Worm (Caenorhabditis elegans) whole organism, mixed stage, embryonic: ENCODE measurements around the gene F55C12.2.

Experiments used
- blmp-1 ChIP-seq: fragments of 150-350 bp; optimal IDR thresholded peaks from 2 replicates; lab custom pipeline; 2014; ENCODE audit warnings: missing biosample characterization, missing genetic modification characterization
- ceh-43 ChIP-seq: fragments of 200-800 bp; sonication (Bioruptor generic); optimal IDR thresholded peaks from 2 replicates; lab custom pipeline; 2018; ENCODE audit warnings: mild to moderate bottlenecking, missing genetic modification characterization, moderate library complexity, missing compliant biosample characterization
- ceh-83 ChIP-seq: fragments of 200-800 bp; sonication (Bioruptor generic); optimal IDR thresholded peaks from 2 replicates; lab custom pipeline; 2018; ENCODE audit warnings: mild to moderate bottlenecking, missing genetic modification characterization, missing compliant biosample characterization
- ces-1 ChIP-seq: fragments of 150-350 bp; optimal IDR thresholded peaks from 2 replicates; lab custom pipeline; 2014; ENCODE audit warnings: missing biosample characterization, missing genetic modification reagents, missing genetic modification characterization
- drap-1 ChIP-seq: fragments of 200-800 bp; sonication (Bioruptor generic); optimal IDR thresholded peaks from 3 replicates; lab custom pipeline; 2018; ENCODE audit warnings: mild to moderate bottlenecking, missing genetic modification characterization, missing compliant biosample characterization
- elt-1 ChIP-seq: sonication (generic microtip); optimal IDR thresholded peaks from 2 replicates; lab custom pipeline; 2017; ENCODE audit warnings: missing genetic modification characterization, mild to moderate bottlenecking, missing compliant biosample characterization, antibody characterized with exemption, moderate library complexity, borderline replicate concordance; ENCODE audit not compliant: insufficient read depth
- elt-3 ChIP-seq: fragments of 150-350 bp; optimal IDR thresholded peaks from 2 replicates; lab custom pipeline; 2014; ENCODE audit warnings: missing biosample characterization, missing genetic modification characterization
- flh-1 ChIP-seq: fragments of 200-800 bp; sonication (Bioruptor generic); optimal IDR thresholded peaks from 2 replicates; lab custom pipeline; 2018; ENCODE audit warnings: mild to moderate bottlenecking, missing genetic modification characterization, moderate library complexity, missing compliant biosample characterization
- ham-2 ChIP-seq: fragments of 200-800 bp; sonication (Bioruptor generic); optimal IDR thresholded peaks from 2 replicates; lab custom pipeline; 2018; ENCODE audit warnings: mild to moderate bottlenecking, missing genetic modification characterization, missing compliant biosample characterization
- hlh-1 ChIP-seq: fragments of 150-350 bp; optimal IDR thresholded peaks from 2 replicates; lab custom pipeline; 2014; ENCODE audit warnings: missing biosample characterization, missing genetic modification reagents, missing genetic modification characterization
- lin-13 ChIP-seq: fragments of 150-350 bp; optimal IDR thresholded peaks from 2 replicates; lab custom pipeline; 2014; ENCODE audit warnings: missing biosample characterization, missing genetic modification characterization
- lsy-2 ChIP-seq: fragments of 150-350 bp; optimal IDR thresholded peaks from 2 replicates; lab custom pipeline; 2014; ENCODE audit warnings: missing biosample characterization, missing genetic modification characterization
- mab-5 ChIP-seq: fragments of 150-350 bp; optimal IDR thresholded peaks from 2 replicates; lab custom pipeline; 2014; ENCODE audit warnings: missing biosample characterization, missing genetic modification characterization
- mls-2 ChIP-seq: sonication (generic microtip); optimal IDR thresholded peaks from 2 replicates; lab custom pipeline; 2016; ENCODE audit warnings: mild to moderate bottlenecking, missing genetic modification characterization, moderate library complexity, missing compliant biosample characterization
- nhr-12 ChIP-seq: fragments of 150-350 bp; optimal IDR thresholded peaks from 2 replicates; lab custom pipeline; 2014; ENCODE audit warnings: missing biosample characterization, missing genetic modification characterization
- nhr-2 ChIP-seq: fragments of 150-350 bp; optimal IDR thresholded peaks from 2 replicates; lab custom pipeline; 2014; ENCODE audit warnings: missing biosample characterization, missing genetic modification characterization
- nhr-237 ChIP-seq: fragments of 150-350 bp; optimal IDR thresholded peaks from 2 replicates; lab custom pipeline; 2014; ENCODE audit warnings: missing biosample characterization, missing genetic modification characterization
- nhr-28 ChIP-seq: fragments of 150-350 bp; optimal IDR thresholded peaks from 2 replicates; lab custom pipeline; 2014; ENCODE audit warnings: missing biosample characterization, missing genetic modification characterization
- nhr-76 ChIP-seq: sonication (generic microtip); optimal IDR thresholded peaks from 2 replicates; lab custom pipeline; 2017; ENCODE audit warnings: missing biosample characterization, missing genetic modification characterization
- pha-4 ChIP-seq: fragments of 150-350 bp; optimal IDR thresholded peaks from 2 replicates; lab custom pipeline; 2018; ENCODE audit warnings: missing biosample characterization, missing genetic modification reagents, missing genetic modification characterization
- snpc-4 ChIP-seq: fragments of 150-350 bp; optimal IDR thresholded peaks from 2 replicates; lab custom pipeline; 2014; ENCODE audit warnings: missing biosample characterization, missing genetic modification characterization
- sptf-1 ChIP-seq: sonication (generic microtip); optimal IDR thresholded peaks from 2 replicates; lab custom pipeline; 2017; ENCODE audit warnings: mild to moderate bottlenecking, missing genetic modification characterization, moderate library complexity, missing compliant biosample characterization
- tbx-8 ChIP-seq: fragments of 200-800 bp; sonication (Bioruptor generic); optimal IDR thresholded peaks from 2 replicates; lab custom pipeline; 2018; ENCODE audit warnings: mild to moderate bottlenecking, missing genetic modification characterization, moderate library complexity, missing compliant biosample characterization
- unc-39 ChIP-seq: fragments of 150-350 bp; optimal IDR thresholded peaks from 2 replicates; lab custom pipeline; 2014; ENCODE audit warnings: missing biosample characterization, missing genetic modification characterization
- unc-62 ChIP-seq: fragments of 150-350 bp; optimal IDR thresholded peaks from 2 replicates; lab custom pipeline; 2014; ENCODE audit warnings: missing biosample characterization, missing genetic modification reagents, missing genetic modification characterization
- zip-8 ChIP-seq: fragments of 150-350 bp; optimal IDR thresholded peaks from 2 replicates; lab custom pipeline; 2014; ENCODE audit warnings: missing biosample characterization, missing genetic modification characterization
- ztf-11 ChIP-seq: fragments of 150-350 bp; optimal IDR thresholded peaks from 2 replicates; lab custom pipeline; 2014; ENCODE audit warnings: missing biosample characterization, missing genetic modification characterization

F55C12.2 gene

DNA sequence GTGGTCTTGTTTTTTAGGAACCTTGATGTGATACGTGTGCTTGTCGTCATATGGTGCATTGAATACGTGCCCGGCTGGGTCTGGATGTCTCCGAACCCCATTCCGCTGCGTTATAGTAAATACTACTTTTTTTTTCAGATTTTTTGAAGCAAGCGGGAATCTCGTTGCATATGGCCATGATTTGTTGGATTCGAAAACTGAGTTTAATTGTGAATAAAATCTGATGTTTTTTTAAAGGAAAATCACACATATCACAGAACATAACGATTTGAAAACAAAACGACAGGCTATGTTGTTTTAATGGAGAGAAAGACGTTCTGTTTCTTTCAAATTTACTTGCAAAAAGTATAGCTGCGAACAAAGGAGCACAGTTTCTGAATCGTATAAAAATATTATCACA is 31.2 kb upstream of the F55C12.2 start, which contains the start of the genes ZK1248.17 and H41C03.3:
Gene ZK1248.17, minus strand, starts transcription at position 101 of the 400 bp plus-strand sequence.
Gene H41C03.3, plus strand, starts transcription at position 337 of the 400 bp plus-strand sequence.
- TF ChIP-seq nhr-28 (tag; lab: Kevin White, UChicago) (no peak), mab-5 (tag; lab: Kevin White, UChicago) (no peak), tbx-8 (GFP tag; lab: Kevin White, UChicago) (no peak), nhr-237 (tag; lab: Kevin White, UChicago) (no peak), nhr-2 (tag; lab: Kevin White, UChicago) (no peak), elt-3 (tag; lab: Kevin White, UChicago) (no peak), unc-39 (tag; lab: Kevin White, UChicago) (no peak), flh-1 (GFP tag; lab: Kevin White, UChicago) (no peak)

DNA sequence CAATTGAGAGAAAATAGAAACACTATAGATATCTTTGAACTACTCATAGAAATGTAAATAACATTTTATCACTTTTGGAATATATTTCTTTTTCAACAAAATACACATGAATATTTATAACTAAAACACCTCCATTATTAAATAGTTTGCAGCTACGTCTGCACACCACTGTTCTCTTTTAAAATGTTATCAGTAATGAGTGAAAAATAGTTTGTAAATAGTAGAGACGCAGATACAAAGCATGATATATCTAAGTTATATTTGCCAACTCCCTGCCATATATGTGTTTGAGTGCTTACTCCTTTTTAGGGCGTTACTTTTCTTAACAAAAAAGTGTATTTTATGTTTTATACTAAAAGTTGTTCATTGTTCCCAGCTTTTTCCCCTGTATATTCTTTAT is 30.4 kb upstream of the F55C12.2 start:
- TF ChIP-seq nhr-237 (tag; lab: Kevin White, UChicago) (no peak), nhr-28 (tag; lab: Kevin White, UChicago) (no peak), pha-4 (no peak), snpc-4 (tag; lab: Kevin White, UChicago) (no peak), nhr-76 (tag; lab: Kevin White, UChicago) (no peak), elt-3 (tag; lab: Kevin White, UChicago) (no peak), lsy-2 (tag; lab: Kevin White, UChicago) (no peak), elt-1 (no peak), mls-2 (no peak), flh-1 (GFP tag; lab: Kevin White, UChicago) (no peak), nhr-12 (tag; lab: Kevin White, UChicago) (no peak), ceh-43 (GFP tag; lab: Kevin White, UChicago) (no peak), ztf-11 (tag; lab: Kevin White, UChicago) (no peak), ces-1 (GFP tag; lab: Kevin White, UChicago) (no peak), blmp-1 (no peak), ham-2 (GFP tag; lab: Kevin White, UChicago) (no peak), lin-13 (tag; lab: Kevin White, UChicago) (no peak), hlh-1 (no peak), zip-8 (tag; lab: Kevin White, UChicago) (no peak)

DNA sequence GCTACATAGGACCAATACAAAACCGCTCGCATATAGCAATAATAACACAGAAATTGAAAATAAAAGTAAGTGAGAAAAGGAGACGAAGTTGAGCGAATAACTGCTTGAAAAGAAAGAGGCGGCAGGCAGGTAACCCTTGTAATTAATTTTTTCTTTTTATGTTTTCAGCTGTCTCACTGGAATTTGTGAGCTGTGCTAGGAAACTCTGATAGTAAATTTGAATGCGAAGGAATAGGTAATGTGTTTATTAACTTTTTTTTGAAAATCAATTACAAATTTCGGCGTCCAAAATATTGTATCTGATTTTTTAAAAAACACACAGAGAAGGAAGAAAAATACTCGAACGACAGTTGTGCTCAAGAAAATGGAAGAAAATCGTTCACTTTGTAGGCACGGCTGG is 24.6 kb upstream of the F55C12.2 start, which contains the start of gene H41C03.2:
Gene H41C03.2, minus strand, starts transcription at position 101 of the 400 bp plus-strand sequence.
- TF ChIP-seq nhr-28 (tag; lab: Kevin White, UChicago), result no peak
- no peak for TF ChIP-seq ceh-83 (GFP tag; lab: Kevin White, UChicago)
- no peak for TF ChIP-seq elt-3 (tag; lab: Kevin White, UChicago)
- TF ChIP-seq tbx-8 (GFP tag; lab: Kevin White, UChicago), result no peak
- no peak for TF ChIP-seq ces-1 (GFP tag; lab: Kevin White, UChicago)
- no peak for TF ChIP-seq mls-2
- TF ChIP-seq pha-4, result no peak
- TF ChIP-seq elt-1, result no peak
- TF ChIP-seq, all 35 proteins: peak for 0

DNA sequence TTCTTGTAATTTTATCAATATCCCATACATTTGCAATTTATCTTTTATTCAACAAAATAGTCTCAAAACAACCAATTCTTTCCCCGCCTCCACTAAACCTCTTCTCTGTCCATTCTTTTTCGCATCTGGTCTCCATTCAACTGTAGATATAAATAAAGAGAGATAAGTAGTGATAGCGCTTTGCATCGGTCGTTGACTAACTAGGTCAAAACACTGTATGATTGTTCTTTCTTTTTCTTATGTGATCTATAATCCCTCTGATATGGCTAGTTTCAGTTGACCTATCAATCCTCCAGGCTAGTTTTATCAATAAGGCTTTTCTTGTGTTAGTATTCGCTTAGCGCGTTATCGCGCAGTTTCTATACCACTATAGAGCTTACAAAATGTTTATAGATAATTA is 23.4 kb upstream of the F55C12.2 start:
- TF ChIP-seq nhr-237 (tag; lab: Kevin White, UChicago) (no peak), ham-2 (GFP tag; lab: Kevin White, UChicago) (peak; percentile 51), elt-3 (tag; lab: Kevin White, UChicago) (peak; percentile 44), pha-4 (no peak)
- TF ChIP-seq, all 35 proteins: peak for 2

DNA sequence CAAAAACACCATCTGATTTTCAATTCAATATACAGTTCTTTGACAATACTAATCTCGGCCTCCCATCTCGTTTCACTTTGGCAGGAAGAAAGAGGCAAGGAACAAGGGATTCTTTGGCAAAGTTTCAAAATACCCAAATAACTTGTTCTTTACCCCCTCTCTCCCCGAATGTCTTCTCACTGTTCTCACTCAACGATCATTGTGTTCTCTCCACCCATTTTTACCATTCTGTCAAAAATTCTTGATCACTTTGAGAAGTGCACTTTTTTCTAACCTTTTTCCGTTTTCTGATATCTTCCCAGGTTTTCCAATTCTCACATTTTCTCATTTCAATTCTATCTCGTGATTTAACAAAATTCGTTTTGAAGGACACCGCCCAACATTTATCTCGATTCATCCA is 22.5 kb upstream of the F55C12.2 start, which contains the start of gene H41C03.1:
Gene H41C03.1, plus strand, starts transcription at position 301 of the 400 bp plus-strand sequence.
- TF ChIP-seq drap-1 (GFP tag; lab: Kevin White, UChicago) (no peak), elt-3 (tag; lab: Kevin White, UChicago) (no peak), unc-62 (no peak), lin-13 (tag; lab: Kevin White, UChicago) (no peak)

DNA sequence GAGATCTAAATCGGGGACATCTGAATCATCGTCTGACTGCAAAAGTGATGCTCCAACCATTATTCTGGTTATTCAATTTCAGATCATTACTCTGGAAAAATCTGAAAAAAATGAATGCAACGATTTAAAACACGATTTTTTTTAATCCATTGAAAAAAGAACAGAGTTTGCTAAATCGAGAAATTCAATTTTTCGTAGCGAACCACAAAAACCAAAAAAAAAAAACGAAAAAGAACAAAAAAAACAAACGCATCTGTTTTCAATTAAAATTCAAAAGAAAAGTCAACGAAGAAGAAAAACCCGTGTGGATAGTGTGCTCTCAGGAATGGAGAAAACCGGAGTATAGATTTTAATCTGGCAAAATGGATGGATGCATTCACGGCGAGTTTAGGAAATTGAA is 18.3 kb upstream of the F55C12.2 start, which contains the start of gene F55C12.4:
Gene F55C12.4, minus strand, starts transcription at position 101 of the 400 bp plus-strand sequence.
- no peak for TF ChIP-seq lin-13 (tag; lab: Kevin White, UChicago)
- TF ChIP-seq ceh-43 (GFP tag; lab: Kevin White, UChicago), result no peak
- no peak for TF ChIP-seq nhr-2 (tag; lab: Kevin White, UChicago)
- no peak for TF ChIP-seq blmp-1
- no peak for TF ChIP-seq sptf-1 (tag; lab: Kevin White, UChicago)
- no peak for TF ChIP-seq pha-4
